Worm (Caenorhabditis elegans): ENCODE measurements around the gene hcp-3.

hcp-3 gene

DNA sequence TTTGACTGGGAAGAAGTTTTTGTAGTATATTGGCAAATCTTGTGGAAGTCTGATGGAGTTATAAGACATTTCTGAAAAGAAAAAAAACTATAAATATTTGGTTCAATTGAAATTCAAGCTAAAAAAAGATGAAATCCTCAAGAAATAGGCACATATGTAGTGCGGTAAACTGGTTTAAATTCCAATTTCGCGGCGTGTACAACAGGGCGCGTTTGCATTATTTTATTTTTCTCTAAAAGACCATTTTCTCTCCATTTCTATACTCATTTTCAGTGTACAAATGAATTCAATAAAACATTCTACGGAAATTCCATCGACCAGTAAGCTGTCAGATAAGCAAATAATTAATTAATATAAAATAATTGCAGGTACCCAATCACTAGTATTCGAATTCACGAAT is 2.1 kb downstream of the hcp-3 start, which contains the start of the genes pri-1 and F58A4.6:
Gene pri-1, minus strand, starts transcription at position 71 of the 400 bp plus-strand sequence.
Gene F58A4.6, plus strand, starts transcription at position 272 of the 400 bp plus-strand sequence.
- no peak for TF ChIP-seq egl-27 (tag; optimal IDR thresholded peaks at IDR 0.05)
- no peak for TF ChIP-seq aly-2 (tag; optimal IDR thresholded peaks at IDR 0.05)
- no peak for TF ChIP-seq mep-1 (tag; optimal IDR thresholded peaks at IDR 0.05)
- TF ChIP-seq snpc-1.2 (GFP tag; IDR thresholded peaks at IDR 0.05) = no peak
- no peak for TF ChIP-seq nhr-11 (tag; optimal IDR thresholded peaks at IDR 0.05)
- no peak for TF ChIP-seq snpc-4 (tag; optimal IDR thresholded peaks at IDR 0.05)
- peak; percentile 83 for TF ChIP-seq dpl-1 (GFP tag; optimal IDR thresholded peaks at IDR 0.05)
- TF ChIP-seq lin-38 (GFP tag; IDR thresholded peaks at IDR 0.05) = peak; percentile 92
- TF ChIP-seq lin-39 (tag; optimal IDR thresholded peaks at IDR 0.05) = no peak
- no peak for TF ChIP-seq ztf-7 (tag; optimal IDR thresholded peaks at IDR 0.05)
- TF ChIP-seq mes-2 (tag; optimal IDR thresholded peaks at IDR 0.05; ENCODE audit: poor library complexity, severe bottlenecking) = peak; percentile 53
- no peak for TF ChIP-seq dmd-8 (GFP tag; IDR thresholded peaks at IDR 0.05)
- TF ChIP-seq aha-1 (tag) = peak; percentile 20
- TF ChIP-seq hlh-30 (tag; optimal IDR thresholded peaks at IDR 0.05; ENCODE audit: insufficient read depth) = peak; percentile 24

DNA sequence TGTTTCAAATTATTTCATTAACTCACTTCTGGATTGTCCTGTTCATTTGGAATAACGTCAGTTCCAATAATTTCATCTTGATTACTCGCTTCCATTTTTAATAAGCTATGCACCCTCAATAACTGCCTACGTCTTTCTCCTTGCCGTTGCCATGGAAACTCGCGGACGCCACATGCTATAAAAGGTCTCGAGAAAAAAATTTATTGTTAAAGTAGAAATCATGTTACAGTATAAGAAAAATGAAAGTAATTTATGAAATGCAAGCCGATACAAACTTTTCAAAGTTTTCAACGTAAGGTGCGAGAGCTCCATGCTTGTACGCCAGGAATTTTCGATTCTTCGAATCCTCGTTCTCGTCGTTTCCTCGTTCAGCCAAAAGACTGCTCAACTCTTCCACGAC is 4.2 kb downstream of the hcp-3 start, which contains the start of gene bbs-4:
Gene bbs-4, minus strand, starts transcription at position 101 of the 400 bp plus-strand sequence.
- TF ChIP-seq nhr-76 (tag; optimal IDR thresholded peaks at IDR 0.05) (no peak), lin-1 (GFP tag; IDR thresholded peaks at IDR 0.05) (no peak), lsy-2 (tag; optimal IDR thresholded peaks at IDR 0.05) (no peak), Y105C5A.15 (GFP tag; IDR thresholded peaks at IDR 0.05) (no peak)

DNA sequence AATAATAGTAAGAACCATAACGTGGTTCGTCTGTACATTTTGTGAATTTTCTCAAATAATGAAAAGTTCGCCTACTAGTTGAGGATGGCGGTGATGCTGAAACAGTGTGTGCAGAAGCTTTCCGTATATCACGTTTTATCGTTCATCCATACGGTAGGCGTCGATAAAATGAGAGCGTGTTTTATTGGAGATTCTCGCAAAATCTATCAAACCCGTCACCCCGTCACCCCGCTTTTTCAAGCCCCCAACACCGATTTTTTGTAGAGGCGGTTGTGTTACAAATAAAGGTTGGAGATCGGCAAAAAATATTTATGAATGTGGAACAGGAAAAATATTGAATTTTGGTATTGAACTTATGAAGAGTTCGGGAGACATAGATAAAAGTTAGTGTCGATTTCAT is 7.6 kb downstream of the hcp-3 start, which contains the start of gene clec-161:
Gene clec-161, minus strand, starts transcription at position 101 of the 400 bp plus-strand sequence.
- TF ChIP-seq unc-62 (GFP tag; optimal IDR thresholded peaks at IDR 0.05 in 1 of 2) = peak in 1 of 2 experiments; percentile 43
- no peak for TF ChIP-seq unc-62 (tag; optimal IDR thresholded peaks at IDR 0.05)
- no peak for TF ChIP-seq nhr-11 (tag; optimal IDR thresholded peaks at IDR 0.05)
- TF ChIP-seq nhr-77 (tag; optimal IDR thresholded peaks at IDR 0.05) = no peak
- no peak for TF ChIP-seq mdl-1 (tag; optimal IDR thresholded peaks at IDR 0.05)
- no peak for TF ChIP-seq jun-1 (tag; optimal IDR thresholded peaks at IDR 0.05)
- no peak for TF ChIP-seq spr-1 (tag; optimal IDR thresholded peaks at IDR 0.05)
- TF ChIP-seq ceh-82 (tag; optimal IDR thresholded peaks at IDR 0.05) = no peak

DNA sequence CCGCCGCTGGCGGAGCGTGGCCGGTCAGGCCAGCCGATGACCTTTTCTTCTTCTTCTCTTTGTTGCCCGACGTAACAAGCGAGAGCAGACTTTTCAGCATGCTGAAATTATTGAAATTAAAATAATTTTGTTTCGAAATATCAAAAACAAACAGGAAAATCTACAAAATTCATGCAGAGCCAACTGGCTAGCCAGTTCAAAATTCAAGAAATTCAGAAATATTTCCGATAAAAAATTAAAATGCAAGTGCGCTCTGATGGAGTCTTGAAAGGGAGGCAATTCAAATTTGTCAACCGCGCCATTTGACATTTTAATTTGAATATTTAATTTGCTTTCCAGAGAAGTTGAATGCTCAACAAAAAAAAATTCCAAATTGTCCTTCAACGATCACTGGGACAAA is 15.6 kb downstream of the hcp-3 start, which contains the start of gene F58A4.2:
Gene F58A4.2, minus strand, starts transcription at position 101 of the 400 bp plus-strand sequence.
- TF ChIP-seq Y5F2A.4 (GFP tag; optimal IDR thresholded peaks at IDR 0.05) = no peak
- TF ChIP-seq nhr-6 (tag; optimal IDR thresholded peaks at IDR 0.05) = no peak
- TF ChIP-seq unc-62 (GFP tag; optimal IDR thresholded peaks at IDR 0.05 in 1 of 2) = no peak
- TF ChIP-seq unc-62 (tag; optimal IDR thresholded peaks at IDR 0.05) = no peak

DNA sequence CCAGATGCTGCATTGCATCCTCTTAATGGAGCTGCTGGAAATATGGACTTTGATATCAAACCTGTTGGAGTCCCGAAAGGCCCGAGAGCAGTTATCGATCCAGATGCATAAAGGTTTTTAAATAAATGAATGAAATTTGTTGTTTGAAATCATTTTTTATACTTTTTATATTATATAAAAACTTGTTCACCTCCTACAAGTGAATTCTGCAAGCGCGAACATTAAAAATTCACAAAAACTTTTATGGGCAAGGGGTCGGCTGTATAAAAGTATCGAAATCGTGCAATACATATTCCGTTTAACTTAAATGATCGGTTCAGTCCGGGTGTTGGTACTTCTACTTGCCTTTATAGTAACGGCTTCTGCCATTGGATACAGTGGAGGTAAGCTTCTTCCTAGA is 18.1 kb downstream of the hcp-3 start, which contains the start of gene F58A4.1:
Gene F58A4.1, plus strand, starts transcription at position 301 of the 400 bp plus-strand sequence.
- TF ChIP-seq daf-16 (GFP tag; optimal IDR thresholded peaks at IDR 0.05) (no peak), daf-16 (tag; optimal IDR thresholded peaks at IDR 0.05) (no peak), nhr-237 (tag; optimal IDR thresholded peaks at IDR 0.05) (no peak), sdz-12 (GFP tag; optimal IDR thresholded peaks at IDR 0.05) (no peak), nhr-102 (tag; optimal IDR thresholded peaks at IDR 0.05) (no peak), hlh-30 (tag; optimal IDR thresholded peaks at IDR 0.05; ENCODE audit: insufficient read depth) (no peak), ztf-7 (tag; optimal IDR thresholded peaks at IDR 0.05) (no peak), lim-7 (GFP tag; IDR thresholded peaks at IDR 0.05) (no peak), hif-1 (tag; optimal IDR thresholded peaks at IDR 0.05) (no peak), spr-3 (GFP tag; optimal IDR thresholded peaks at IDR 0.05) (no peak), Y75B8A.6 (GFP tag; IDR thresholded peaks at IDR 0.05) (no peak), ceh-20 (GFP tag; IDR thresholded peaks at IDR 0.05) (no peak), lir-3 (tag; optimal IDR thresholded peaks at IDR 0.05) (no peak), mdt-29 (GFP tag; IDR thresholded peaks at IDR 0.05) (no peak)
